Worm (Caenorhabditis elegans) whole organism, late embryonic: ENCODE results near the gene ebax-1.

Experiments used
- ama-1 ChIP-seq: fragments of 150-350 bp; optimal IDR thresholded peaks from 2 replicates; lab custom pipeline; 2014
- ceh-18 ChIP-seq: sonication (generic microtip); optimal IDR thresholded peaks from 2 replicates; lab custom pipeline; 2016; ENCODE audit warnings: missing genetic modification characterization, missing compliant biosample characterization
- ceh-19 ChIP-seq: fragments of 200-800 bp; sonication (Bioruptor generic); optimal IDR thresholded peaks from 2 replicates; lab custom pipeline; 2018; ENCODE audit warnings: mild to moderate bottlenecking, missing genetic modification characterization, missing compliant biosample characterization
- ceh-9 ChIP-seq: sonication (generic microtip); optimal IDR thresholded peaks from 2 replicates; lab custom pipeline; 2016; ENCODE audit warnings: mild to moderate bottlenecking, missing genetic modification characterization, inconsistent platforms, missing compliant biosample characterization
- lin-11 ChIP-seq: fragments of 200-800 bp; sonication (Bioruptor generic); optimal IDR thresholded peaks from 2 replicates; lab custom pipeline; 2018; ENCODE audit warnings: mild to moderate bottlenecking, missing genetic modification characterization, missing compliant biosample characterization
- nhr-11 ChIP-seq: fragments of 150-350 bp; optimal IDR thresholded peaks from 2 replicates; lab custom pipeline; 2014; ENCODE audit warnings: missing biosample characterization, missing genetic modification characterization
- pha-2 ChIP-seq: sonication (generic microtip); optimal IDR thresholded peaks from 2 replicates; lab custom pipeline; 2017; ENCODE audit warnings: mild to moderate bottlenecking, missing genetic modification characterization, missing compliant biosample characterization
- ref-2 ChIP-seq: sonication (generic microtip); optimal IDR thresholded peaks from 2 replicates; lab custom pipeline; 2016; ENCODE audit warnings: missing genetic modification characterization, missing compliant biosample characterization
- sox-4 ChIP-seq: sonication (generic microtip); optimal IDR thresholded peaks from 2 replicates; lab custom pipeline; 2017; ENCODE audit warnings: mild to moderate bottlenecking, missing genetic modification characterization, inconsistent platforms, missing compliant biosample characterization
- unc-3 ChIP-seq, 2 experiments: fragments of 200-800 bp in 1 of 2; sonication (Bioruptor generic) in 1 of 2; sonication (generic microtip) in 1 of 2; conservative IDR thresholded peaks in 1 of 2; optimal IDR thresholded peaks in 1 of 2; 2 replicates each; pipeline versions ENCODE4 v1.3.6 to Lab custom; 2016 to 2022; ENCODE audit warnings: missing compliant biosample characterization in 2 of 2, missing genetic modification characterization in 2 of 2, missing genetic modification reagents in 1 of 2

DNA sequence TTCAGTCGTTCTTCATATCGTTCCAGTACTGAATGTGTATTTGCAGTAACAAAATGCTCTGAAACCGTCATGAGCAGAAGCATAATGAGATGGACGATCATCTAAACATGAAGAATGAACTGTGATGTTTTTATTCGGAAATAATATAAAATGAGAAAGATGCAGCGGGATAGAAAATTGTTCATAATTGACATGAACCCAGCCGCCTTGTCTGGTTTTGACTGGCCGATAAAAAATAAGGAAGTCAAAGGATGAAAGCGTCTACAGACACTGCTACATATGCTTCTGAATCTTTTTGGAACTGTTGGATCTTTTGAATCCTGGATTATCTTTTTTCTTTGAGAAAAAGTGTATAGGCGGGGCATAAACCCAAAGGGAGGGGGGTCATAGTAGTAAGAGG lies 27.2 kb upstream of the ebax-1 start, which contains the start of gene F01G10.9:
- TF ChIP-seq ama-1 (lab: Kevin White, UChicago) (no peak), nhr-11 (tag; lab: Kevin White, UChicago) (no peak), pha-2 (tag; lab: Kevin White, UChicago) (no peak), sox-4 (tag; lab: Kevin White, UChicago) (no peak), unc-3 (GFP tag; conservative IDR thresholded peaks at IDR 0.05; lab: Robert Waterston, UW) (no peak), unc-3 (tag; optimal IDR thresholded peaks at IDR 0.05; lab: Kevin White, UChicago) (no peak), ceh-18 (no peak), ceh-9 (tag; lab: Kevin White, UChicago) (no peak), lin-11 (no peak), ceh-19 (GFP tag; lab: Kevin White, UChicago) (no peak), ref-2 (tag; lab: Kevin White, UChicago) (no peak)
